Worm (Caenorhabditis elegans) whole organism, early embryonic: Measurements from ENCODE around the gene ins-35.

ENCODE experiments used
- B0310.2 ChIP-seq: sonication (generic microtip); optimal IDR thresholded peaks from 2 replicates; lab custom pipeline; 2016; ENCODE audit warnings: mild to moderate bottlenecking, missing genetic modification characterization, missing compliant biosample characterization
- F13C5.2 ChIP-seq: sonication (generic microtip); optimal IDR thresholded peaks from 2 replicates; lab custom pipeline; 2017; ENCODE audit warnings: mild to moderate bottlenecking, missing genetic modification characterization, inconsistent platforms, missing compliant biosample characterization
- aly-1 ChIP-seq: sonication (generic microtip); optimal IDR thresholded peaks from 2 replicates; lab custom pipeline; 2016; ENCODE audit warnings: missing genetic modification characterization, missing compliant biosample characterization
- ama-1 ChIP-seq: fragments of 150-350 bp; optimal IDR thresholded peaks from 2 replicates; lab custom pipeline; 2014
- ceh-13 ChIP-seq: fragments of 200-800 bp; sonication (Bioruptor generic); optimal IDR thresholded peaks from 2 replicates; lab custom pipeline; 2018; ENCODE audit warnings: mild to moderate bottlenecking, missing genetic modification characterization, missing compliant biosample characterization
- ceh-36 ChIP-seq: sonication (generic microtip); optimal IDR thresholded peaks from 2 replicates; lab custom pipeline; 2016; ENCODE audit warnings: missing genetic modification characterization, inconsistent platforms, missing compliant biosample characterization
- ets-7 ChIP-seq: sonication (generic microtip); optimal IDR thresholded peaks from 2 replicates; lab custom pipeline; 2016; ENCODE audit warnings: missing genotype, missing genetic modification characterization, missing compliant biosample characterization
- flt-1 ChIP-seq: fragments of 200-800 bp; sonication (Bioruptor generic); IDR thresholded peaks from 2 replicates; pipeline ENCODE4 v1.3.6; 2022; ENCODE audit warnings: missing genetic modification characterization, missing compliant biosample characterization
- hmbx-1 ChIP-seq: sonication (generic microtip); optimal IDR thresholded peaks from 2 replicates; lab custom pipeline; 2016; ENCODE audit warnings: mild to moderate bottlenecking, missing genetic modification characterization, missing compliant biosample characterization
- hmg-4 ChIP-seq: fragments of 200-800 bp; sonication (Bioruptor generic); optimal IDR thresholded peaks from 2 replicates; lab custom pipeline; 2018; ENCODE audit warnings: mild to moderate bottlenecking, missing genetic modification characterization, missing compliant biosample characterization
- hnd-1 ChIP-seq: sonication (generic microtip); optimal IDR thresholded peaks from 2 replicates; lab custom pipeline; 2016; ENCODE audit warnings: missing genetic modification characterization, missing compliant biosample characterization
- pes-1 ChIP-seq: fragments of 200-800 bp; sonication (Bioruptor generic); IDR thresholded peaks from 2 replicates; pipeline ENCODE4 v1.3.6; 2022; ENCODE audit warnings: missing genetic modification reagents, missing genetic modification characterization, missing compliant biosample characterization
- scrt-1 ChIP-seq: fragments of 200-800 bp; sonication (Bioruptor generic); IDR thresholded peaks from 2 replicates; pipeline ENCODE4 v1.3.6; 2022; ENCODE audit warnings: missing genetic modification characterization, missing compliant biosample characterization
- sea-1 ChIP-seq: fragments of 200-800 bp; sonication (Bioruptor generic); conservative IDR thresholded peaks from 2 replicates; pipeline ENCODE4 v1.3.6; 2022; ENCODE audit warnings: missing genetic modification characterization, missing compliant biosample characterization
- tbx-11 ChIP-seq: fragments of 200-800 bp; sonication (Bioruptor generic); IDR thresholded peaks from 2 replicates; pipeline ENCODE4 v1.3.6; 2022; ENCODE audit warnings: missing genetic modification characterization, missing compliant biosample characterization
- tbx-37 ChIP-seq: fragments of 200-800 bp; sonication (Bioruptor generic); conservative IDR thresholded peaks from 2 replicates; pipeline ENCODE4 v1.3.6; 2022; ENCODE audit warnings: missing genetic modification reagents, missing genetic modification characterization, missing compliant biosample characterization
- tra-4 ChIP-seq: sonication (generic microtip); optimal IDR thresholded peaks from 2 replicates; lab custom pipeline; 2017; ENCODE audit warnings: missing genetic modification characterization, missing compliant biosample characterization

ins-35 gene

ce11 chrV:20375236-20375635, at the start of gene ins-35:
TSS of gene ins-35 (plus strand) at chrV:20375536.
- no peak for TF ChIP-seq tbx-37 (GFP tag; lab: Robert Waterston, UW)
- TF ChIP-seq ama-1 (lab: Kevin White, UChicago): no peak
- no peak for TF ChIP-seq B0310.2 (tag; lab: Kevin White, UChicago)
- TF ChIP-seq tbx-11: no peak
- TF ChIP-seq ets-7 (tag; lab: Kevin White, UChicago): no peak
- TF ChIP-seq hmbx-1 (tag; lab: Kevin White, UChicago): no peak
- no peak for TF ChIP-seq hmg-4 (GFP tag; lab: Kevin White, UChicago)
- no peak for TF ChIP-seq scrt-1 (GFP tag; lab: Robert Waterston, UW)
- no peak for TF ChIP-seq pes-1 (GFP tag; lab: Robert Waterston, UW)
- TF ChIP-seq hnd-1: no peak
- no peak for TF ChIP-seq F13C5.2 (tag; lab: Kevin White, UChicago)
- no peak for TF ChIP-seq sea-1

DNA sequence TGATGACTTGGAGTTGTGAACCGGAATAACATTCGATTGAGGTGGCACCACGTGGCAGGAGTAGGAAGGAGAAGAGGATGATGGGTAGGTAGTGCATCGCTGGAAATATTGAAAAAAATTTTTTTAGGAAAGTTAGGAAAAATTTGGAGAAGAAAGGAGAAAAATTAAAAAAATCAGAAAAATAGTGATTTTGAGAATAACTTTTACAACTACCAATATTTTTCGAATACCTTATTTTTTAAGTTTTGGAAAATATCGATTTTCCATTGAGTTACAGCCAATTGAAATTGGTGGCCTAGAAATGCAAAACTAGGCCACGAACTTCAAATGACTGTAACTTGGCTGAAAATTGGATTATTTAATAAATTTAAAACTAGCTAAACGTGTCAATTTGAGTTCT, 40.1 kb upstream of the ins-35 start, which contains the start of gene Y38H6A.5:
Gene Y38H6A.5, minus strand, starts transcription at position 101 of the 400 bp plus-strand sequence.
- TF ChIP-seq flt-1 (GFP tag; lab: Robert Waterston, UW) (no peak), scrt-1 (GFP tag; lab: Robert Waterston, UW) (no peak), sea-1 (no peak), tra-4 (tag; lab: Kevin White, UChicago) (no peak), aly-1 (tag; lab: Kevin White, UChicago) (no peak), ceh-36 (tag; lab: Kevin White, UChicago) (no peak), hmg-4 (GFP tag; lab: Kevin White, UChicago) (no peak), pes-1 (GFP tag; lab: Robert Waterston, UW) (no peak), hmbx-1 (tag; lab: Kevin White, UChicago) (no peak)

DNA sequence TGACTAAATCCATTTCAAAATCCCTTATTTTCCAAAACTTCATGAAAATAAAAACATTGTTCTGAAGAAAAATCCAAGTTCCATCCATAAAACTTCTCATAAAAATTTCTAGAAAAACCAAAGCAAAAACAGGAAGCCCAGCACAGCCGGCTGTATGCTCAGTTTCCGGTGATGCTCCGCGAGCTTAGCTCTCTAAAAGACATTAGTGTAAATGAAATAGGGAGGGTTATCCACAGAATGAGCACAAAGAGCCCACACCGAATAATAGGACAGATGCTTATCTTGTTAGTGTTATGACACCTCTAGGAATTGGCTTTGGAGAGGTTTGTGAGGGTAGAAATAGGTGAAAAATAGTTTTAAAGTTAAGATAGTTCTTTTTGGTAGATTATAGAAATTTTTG, 37.3 kb upstream of the ins-35 start:
- TF ChIP-seq B0310.2 (tag; lab: Kevin White, UChicago) (no peak), pes-1 (GFP tag; lab: Robert Waterston, UW) (no peak), tbx-37 (GFP tag; lab: Robert Waterston, UW) (no peak), sea-1 (no peak), tbx-11 (no peak), aly-1 (tag; lab: Kevin White, UChicago) (no peak), ceh-36 (tag; lab: Kevin White, UChicago) (no peak), hmg-4 (GFP tag; lab: Kevin White, UChicago) (no peak), tra-4 (tag; lab: Kevin White, UChicago) (no peak), ama-1 (lab: Kevin White, UChicago) (no peak), scrt-1 (GFP tag; lab: Robert Waterston, UW) (no peak), F13C5.2 (tag; lab: Kevin White, UChicago) (no peak), flt-1 (GFP tag; lab: Robert Waterston, UW) (no peak), ets-7 (tag; lab: Kevin White, UChicago) (no peak), hmbx-1 (tag; lab: Kevin White, UChicago) (no peak), ceh-13 (GFP tag; lab: Kevin White, UChicago) (no peak), hnd-1 (no peak)

ce11 chrV:20338870-20339269, 36.5 kb upstream of the ins-35 start:
- TF ChIP-seq flt-1 (GFP tag; lab: Robert Waterston, UW): no peak
- TF ChIP-seq ets-7 (tag; lab: Kevin White, UChicago): no peak
- no peak for TF ChIP-seq aly-1 (tag; lab: Kevin White, UChicago)
- no peak for TF ChIP-seq ceh-36 (tag; lab: Kevin White, UChicago)
- TF ChIP-seq tbx-37 (GFP tag; lab: Robert Waterston, UW): no peak
- TF ChIP-seq scrt-1 (GFP tag; lab: Robert Waterston, UW): no peak
- no peak for TF ChIP-seq ceh-13 (GFP tag; lab: Kevin White, UChicago)
- no peak for TF ChIP-seq B0310.2 (tag; lab: Kevin White, UChicago)
- TF ChIP-seq hnd-1: no peak
- no peak for TF ChIP-seq F13C5.2 (tag; lab: Kevin White, UChicago)
- TF ChIP-seq hmg-4 (GFP tag; lab: Kevin White, UChicago): no peak
- TF ChIP-seq hmbx-1 (tag; lab: Kevin White, UChicago): no peak

ce11 chrV:20344889-20345288, 30.4 kb upstream of the ins-35 start, which contains the start of gene Y38H6A.3:
TSS of gene Y38H6A.3 (plus strand) at chrV:20345189.
- TF ChIP-seq sea-1 (no peak), F13C5.2 (tag; lab: Kevin White, UChicago) (no peak), hmg-4 (GFP tag; lab: Kevin White, UChicago) (no peak), ets-7 (tag; lab: Kevin White, UChicago) (no peak), pes-1 (GFP tag; lab: Robert Waterston, UW) (no peak), hnd-1 (no peak), tbx-37 (GFP tag; lab: Robert Waterston, UW) (no peak), aly-1 (tag; lab: Kevin White, UChicago) (no peak), scrt-1 (GFP tag; lab: Robert Waterston, UW) (no peak), flt-1 (GFP tag; lab: Robert Waterston, UW) (no peak), tra-4 (tag; lab: Kevin White, UChicago) (no peak), B0310.2 (tag; lab: Kevin White, UChicago) (no peak), hmbx-1 (tag; lab: Kevin White, UChicago) (no peak), ceh-13 (GFP tag; lab: Kevin White, UChicago) (no peak), ceh-36 (tag; lab: Kevin White, UChicago) (no peak), tbx-11 (no peak), ama-1 (lab: Kevin White, UChicago) (no peak)

DNA sequence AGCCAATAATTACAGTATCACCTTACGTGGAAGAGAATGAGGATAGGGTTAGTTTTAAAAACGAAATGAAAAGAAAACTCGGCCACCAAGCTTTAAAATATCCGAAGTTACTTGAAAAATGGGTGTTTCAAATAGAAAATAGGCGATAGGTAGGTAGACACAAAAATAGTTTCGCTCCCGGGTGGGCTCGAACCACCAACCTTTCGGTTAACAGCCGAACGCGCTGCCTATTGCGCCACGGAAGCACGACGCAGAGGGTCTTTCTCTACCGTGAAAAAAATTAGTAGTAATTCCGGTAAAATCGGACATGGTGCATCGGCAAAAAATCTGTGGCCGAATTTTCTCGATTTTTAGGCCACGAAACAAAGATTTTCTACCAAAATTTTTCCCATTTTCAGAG, 27.7 kb upstream of the ins-35 start:
- TF ChIP-seq ceh-36 (tag; lab: Kevin White, UChicago) (no peak), pes-1 (GFP tag; lab: Robert Waterston, UW) (0 out of 2 replicates have a peak, but pooled peaks have one; percentile 36)

DNA sequence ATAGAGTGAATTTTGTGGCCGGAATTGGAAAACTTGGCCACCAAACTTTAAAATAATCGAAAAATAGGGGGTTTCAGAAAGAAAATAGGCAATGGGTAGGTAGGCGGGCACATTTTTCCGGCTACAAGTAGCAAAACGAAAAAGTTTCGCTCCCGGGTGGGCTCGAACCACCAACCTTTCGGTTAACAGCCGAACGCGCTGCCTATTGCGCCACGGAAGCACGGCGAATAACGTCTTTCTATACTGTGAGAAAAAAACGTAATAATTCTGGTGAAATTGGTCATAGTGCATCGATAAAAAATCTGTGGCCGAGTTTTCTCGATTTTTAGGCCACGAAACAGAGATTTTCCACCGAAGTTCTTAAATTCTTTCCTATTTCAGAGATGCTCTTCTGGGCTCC, 25.0 kb upstream of the ins-35 start:
- TF ChIP-seq tbx-37 (GFP tag; lab: Robert Waterston, UW): no peak
- no peak for TF ChIP-seq ama-1 (lab: Kevin White, UChicago)
- TF ChIP-seq hmbx-1 (tag; lab: Kevin White, UChicago): no peak
- TF ChIP-seq aly-1 (tag; lab: Kevin White, UChicago): no peak
- no peak for TF ChIP-seq ceh-13 (GFP tag; lab: Kevin White, UChicago)
- no peak for TF ChIP-seq scrt-1 (GFP tag; lab: Robert Waterston, UW)
- no peak for TF ChIP-seq sea-1
- TF ChIP-seq pes-1 (GFP tag; lab: Robert Waterston, UW): no peak
